Worm (Caenorhabditis elegans) whole organism, mixed stage, embryonic: ENCODE results near the gene rfl-1.

Source experiments
- M03D4.4 ChIP-seq: sonication (generic microtip); optimal IDR thresholded peaks from 2 replicates; lab custom pipeline; 2017; ENCODE audit warnings: mild to moderate bottlenecking, missing genetic modification characterization, missing compliant biosample characterization
- blmp-1 ChIP-seq: fragments of 150-350 bp; optimal IDR thresholded peaks from 2 replicates; lab custom pipeline; 2014; ENCODE audit warnings: missing biosample characterization, missing genetic modification characterization
- ceh-43 ChIP-seq: fragments of 200-800 bp; sonication (Bioruptor generic); optimal IDR thresholded peaks from 2 replicates; lab custom pipeline; 2018; ENCODE audit warnings: mild to moderate bottlenecking, missing genetic modification characterization, moderate library complexity, missing compliant biosample characterization
- elt-1 ChIP-seq: sonication (generic microtip); optimal IDR thresholded peaks from 2 replicates; lab custom pipeline; 2017; ENCODE audit warnings: missing genetic modification characterization, mild to moderate bottlenecking, missing compliant biosample characterization, antibody characterized with exemption, moderate library complexity, borderline replicate concordance; ENCODE audit not compliant: insufficient read depth
- hlh-1 ChIP-seq: fragments of 150-350 bp; optimal IDR thresholded peaks from 2 replicates; lab custom pipeline; 2014; ENCODE audit warnings: missing biosample characterization, missing genetic modification reagents, missing genetic modification characterization
- lin-13 ChIP-seq: fragments of 150-350 bp; optimal IDR thresholded peaks from 2 replicates; lab custom pipeline; 2014; ENCODE audit warnings: missing biosample characterization, missing genetic modification characterization
- mep-1 ChIP-seq: fragments of 150-350 bp; optimal IDR thresholded peaks from 2 replicates; lab custom pipeline; 2017; ENCODE audit warnings: missing biosample characterization, missing genetic modification reagents, missing genetic modification characterization, inconsistent platforms
- nhr-12 ChIP-seq: fragments of 150-350 bp; optimal IDR thresholded peaks from 2 replicates; lab custom pipeline; 2014; ENCODE audit warnings: missing biosample characterization, missing genetic modification characterization
- nhr-237 ChIP-seq: fragments of 150-350 bp; optimal IDR thresholded peaks from 2 replicates; lab custom pipeline; 2014; ENCODE audit warnings: missing biosample characterization, missing genetic modification characterization
- nhr-76 ChIP-seq: sonication (generic microtip); optimal IDR thresholded peaks from 2 replicates; lab custom pipeline; 2017; ENCODE audit warnings: missing biosample characterization, missing genetic modification characterization
- pha-4 ChIP-seq: fragments of 150-350 bp; optimal IDR thresholded peaks from 2 replicates; lab custom pipeline; 2018; ENCODE audit warnings: missing biosample characterization, missing genetic modification reagents, missing genetic modification characterization

DNA sequence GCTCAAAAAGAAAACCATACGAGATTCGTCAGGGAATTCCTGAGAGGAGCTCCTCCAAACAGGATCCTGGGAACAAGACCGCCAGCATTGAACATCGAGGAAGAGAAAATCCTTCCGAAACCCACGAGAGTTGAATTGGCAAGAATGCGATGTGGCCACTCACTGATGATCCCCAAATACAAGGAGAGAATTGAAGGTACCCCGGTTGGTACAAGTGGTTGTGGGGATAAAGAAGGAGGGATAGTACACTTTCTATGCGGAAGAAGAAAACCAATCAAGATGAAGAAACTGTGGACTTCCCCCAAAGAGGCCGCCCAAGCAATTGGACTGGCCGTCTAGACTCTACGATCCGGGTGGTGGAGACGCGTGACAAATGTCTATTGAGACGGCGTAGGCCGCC, 42.1 kb downstream of the rfl-1 start:
- TF ChIP-seq blmp-1: no peak
- TF ChIP-seq M03D4.4: no peak
- no peak for TF ChIP-seq mep-1 (tag; lab: Kevin White, UChicago)
- TF ChIP-seq lin-13 (tag; lab: Kevin White, UChicago): no peak
- no peak for TF ChIP-seq elt-1 (tag; lab: Kevin White, UChicago)
- no peak for TF ChIP-seq pha-4 (tag; lab: Kevin White, UChicago)
- no peak for TF ChIP-seq nhr-237
- no peak for TF ChIP-seq hlh-1
- no peak for TF ChIP-seq nhr-12 (tag; lab: Kevin White, UChicago)
- no peak for TF ChIP-seq ceh-43 (GFP tag; lab: Kevin White, UChicago)
- no peak for TF ChIP-seq nhr-76 (tag; lab: Kevin White, UChicago)
